Worm (Caenorhabditis elegans) whole organism, late embryonic: ENCODE measurements around the gene chts-1.

Experiments used
- ahr-1 ChIP-seq: sonication (generic microtip); optimal IDR thresholded peaks from 2 replicates; lab custom pipeline; 2016; ENCODE audit warnings: missing genetic modification characterization, missing compliant biosample characterization
- ceh-9 ChIP-seq: sonication (generic microtip); optimal IDR thresholded peaks from 2 replicates; lab custom pipeline; 2016; ENCODE audit warnings: mild to moderate bottlenecking, missing genetic modification characterization, inconsistent platforms, missing compliant biosample characterization
- fkh-10 ChIP-seq: fragments of 150-350 bp; optimal IDR thresholded peaks from 2 replicates; lab custom pipeline; 2014; ENCODE audit warnings: missing biosample characterization, missing genetic modification reagents, missing genetic modification characterization
- pha-4 ChIP-seq: fragments of 150-350 bp; optimal IDR thresholded peaks from 2 replicates; lab custom pipeline; 2018; ENCODE audit warnings: missing biosample characterization, missing genetic modification reagents, missing genetic modification characterization
- unc-42 ChIP-seq: sonication (generic microtip); optimal IDR thresholded peaks from 2 replicates; lab custom pipeline; 2016; ENCODE audit warnings: missing genotype, missing genetic modification characterization, missing compliant biosample characterization

DNA sequence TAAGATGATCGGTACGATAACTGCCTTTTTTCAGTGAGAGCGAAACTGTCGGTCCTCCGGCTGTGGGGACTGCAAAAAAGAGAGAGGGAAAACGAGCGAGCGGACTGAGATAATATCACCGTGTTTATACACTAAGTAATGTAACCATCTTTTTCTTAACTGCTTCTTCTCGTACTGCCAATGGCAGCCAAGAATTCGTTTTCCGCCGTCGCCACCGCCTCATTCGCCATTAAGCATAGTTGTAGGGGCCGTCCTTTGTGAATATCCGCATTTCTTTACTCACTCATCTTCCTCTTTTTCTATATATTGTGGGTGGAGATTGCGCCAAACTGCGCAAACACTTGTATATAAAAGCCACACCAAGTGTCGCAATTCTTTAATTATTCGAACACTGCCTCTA lies 27.0 kb upstream of the chts-1 start, which contains the start of gene col-174:
- TF ChIP-seq pha-4 (no peak), unc-42 (no peak), ceh-9 (tag; lab: Kevin White, UChicago) (no peak), ahr-1 (tag; lab: Kevin White, UChicago) (no peak), fkh-10 (no peak)
